Fruit fly (Drosophila melanogaster) S2 (cell line): Measurements from ENCODE around the gene cype.

Source experiments
- CG8478 ChIP-seq: fragments of >200 bp; optimal IDR thresholded peaks from 2 replicates; lab custom pipeline; 2018
- CTCF ChIP-seq, 2 experiments: fragments of >200 bp; optimal IDR thresholded peaks; 2 replicates each; lab custom pipeline; 2018

The cype gene

dm6 chr2L:5304367-5304766 lies 22.7 kb upstream of the cype start:
- TF ChIP-seq CG8478 (no peak), CTCF (optimal IDR thresholded peaks at IDR 0.05; lab: Kevin White, UChicago) (no peak)

dm6 chr2L:5305240-5305875 lies 21.7 kb upstream of the cype start:
- peak in 1 of 2 experiments; percentile 14 for TF ChIP-seq CTCF (optimal IDR thresholded peaks at IDR 0.05; lab: Kevin White, UChicago)
- no peak for TF ChIP-seq CG8478

DNA sequence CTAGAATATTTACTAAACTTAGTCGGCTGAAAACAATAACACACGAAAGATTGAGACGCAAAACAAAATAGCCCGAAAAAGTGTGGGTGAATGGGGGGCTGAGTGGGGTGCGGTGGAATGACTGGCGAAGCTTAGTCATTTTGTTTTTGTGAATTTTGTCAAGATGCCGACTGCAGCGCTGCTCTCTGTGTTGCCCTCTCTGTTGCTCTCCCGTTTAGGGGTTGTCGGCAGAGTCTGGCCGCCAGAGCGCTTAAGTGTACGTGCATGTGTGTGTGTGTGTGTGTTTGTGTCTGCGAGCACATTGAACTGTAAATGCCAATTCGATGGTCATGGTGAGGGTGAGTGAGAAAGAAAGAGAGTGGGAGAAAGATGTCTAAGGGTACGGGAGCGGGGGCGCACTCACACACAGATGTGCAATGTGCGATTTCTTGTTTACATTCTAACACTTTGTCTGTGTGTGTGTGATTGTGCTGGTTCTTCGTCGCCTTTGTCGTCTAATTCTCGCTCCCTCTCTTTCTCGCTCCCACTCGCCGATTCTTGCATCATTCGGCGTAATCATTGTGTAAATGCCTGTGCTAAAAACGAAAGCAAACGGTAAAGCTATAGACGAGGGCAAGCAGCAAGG lies 20.5 kb upstream of the cype start:
- TF ChIP-seq CTCF (optimal IDR thresholded peaks at IDR 0.05; lab: Kevin White, UChicago) = peak in 1 of 2 experiments; percentile 29
- TF ChIP-seq CG8478 = no peak

DNA sequence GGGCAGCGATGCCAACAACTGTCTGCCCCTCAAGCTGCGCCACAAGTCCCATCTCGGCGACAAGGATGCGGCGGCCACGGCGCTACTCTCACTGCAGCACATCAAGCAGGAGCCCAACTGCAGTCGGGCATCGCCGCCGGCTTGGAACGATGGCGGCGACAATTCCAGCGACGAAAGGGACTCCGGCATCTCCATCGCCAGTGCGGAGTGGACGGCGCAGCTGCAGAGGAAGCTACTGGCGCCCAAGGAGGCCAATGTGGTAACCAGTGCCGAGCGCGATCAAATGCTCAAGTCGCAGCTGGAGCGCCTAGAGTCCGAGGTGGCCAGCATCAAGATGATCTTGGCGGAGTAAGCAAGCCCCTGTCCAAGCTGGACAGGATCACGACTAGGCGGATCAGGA lies 17.7 kb upstream of the cype start:
- TF ChIP-seq CG8478 = no peak
- TF ChIP-seq CTCF (optimal IDR thresholded peaks at IDR 0.05; lab: Kevin White, UChicago) = no peak

DNA sequence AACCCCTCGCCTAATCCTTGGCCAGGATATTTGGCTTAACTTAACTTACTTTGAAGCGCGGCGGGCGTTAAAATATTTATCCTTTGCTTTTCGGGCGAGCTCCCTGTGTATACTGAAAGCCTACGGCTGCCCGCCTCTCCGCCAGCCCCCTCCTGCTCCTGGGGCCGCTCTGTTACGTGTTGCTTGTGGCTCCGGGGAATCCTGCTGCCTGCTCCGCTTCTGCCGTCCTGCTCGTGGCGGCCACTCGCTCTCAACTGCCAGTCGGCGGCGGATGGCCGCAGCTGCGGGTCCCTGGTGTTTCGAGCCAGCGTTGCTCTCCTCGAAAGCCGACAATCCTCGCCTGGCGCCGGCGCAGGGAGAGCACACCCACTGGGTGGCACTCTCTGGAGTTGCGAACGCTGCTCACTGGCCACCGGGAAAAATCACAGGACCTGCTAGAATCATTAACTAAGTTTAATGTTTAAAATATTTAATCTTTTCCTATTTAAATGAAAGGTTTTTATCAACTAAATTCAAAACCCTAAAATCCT lies 12.3 kb upstream of the cype start, which contains the start of gene CG14024:
Gene CG14024, minus strand, starts transcription at position 266 of the 530 bp plus-strand sequence.
- no peak for TF ChIP-seq CG8478
- TF ChIP-seq CTCF (optimal IDR thresholded peaks at IDR 0.05; lab: Kevin White, UChicago) = no peak

dm6 chr2L:5320063-5320462 lies 7.0 kb upstream of the cype start:
- TF ChIP-seq CG8478 (no peak), CTCF (optimal IDR thresholded peaks at IDR 0.05; lab: Kevin White, UChicago) (no peak)

- TF ChIP-seq CG8478 = no peak
- TF ChIP-seq CTCF (optimal IDR thresholded peaks at IDR 0.05; lab: Kevin White, UChicago) = no peak
Measured at dm6 chr2L:5321014-5321413, 6.0 kb upstream of the cype start.

DNA sequence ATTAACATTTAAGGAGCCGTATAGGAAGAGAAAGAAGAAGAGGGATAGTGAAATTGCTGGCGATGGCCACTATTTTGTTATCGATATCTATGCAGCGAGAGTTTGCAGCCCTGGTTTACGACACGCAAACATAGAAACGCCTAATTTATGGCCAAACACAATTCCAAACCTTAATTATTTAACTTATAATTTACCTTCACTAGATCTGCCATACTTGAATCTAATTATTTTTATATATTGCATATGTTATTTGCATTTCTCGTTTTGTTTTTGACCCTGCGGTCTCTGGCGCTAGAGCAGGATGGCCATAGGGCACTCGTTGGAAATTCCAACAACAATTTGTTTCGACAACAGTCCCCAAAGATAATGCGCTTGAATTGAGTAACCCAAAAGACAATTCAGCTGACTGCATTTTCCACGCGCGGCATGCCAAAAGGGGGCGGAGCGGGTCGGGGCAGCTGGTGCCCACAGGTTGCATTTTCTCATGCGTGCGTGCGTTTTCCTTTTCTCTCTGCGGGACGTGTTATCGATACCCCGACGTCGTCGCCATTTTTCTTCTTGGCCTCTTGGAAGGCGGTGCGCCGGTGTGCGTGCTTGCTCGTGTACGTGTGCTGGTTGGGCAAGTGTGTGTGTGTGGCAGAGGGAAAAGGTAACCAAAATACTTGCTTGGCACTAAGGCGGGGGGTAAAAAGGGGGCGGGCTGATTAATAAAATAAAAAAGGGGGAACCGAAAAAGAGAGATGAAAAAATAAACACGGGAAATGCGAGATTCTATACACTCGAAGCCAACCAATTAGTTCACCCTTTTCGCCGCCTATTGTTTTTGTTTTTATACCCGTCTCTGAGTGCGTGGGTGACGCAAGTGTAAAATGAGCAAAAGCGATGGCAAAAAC lies 1.8 kb upstream of the cype start:
- TF ChIP-seq CTCF (optimal IDR thresholded peaks at IDR 0.05; lab: Kevin White, UChicago) = no peak

DNA sequence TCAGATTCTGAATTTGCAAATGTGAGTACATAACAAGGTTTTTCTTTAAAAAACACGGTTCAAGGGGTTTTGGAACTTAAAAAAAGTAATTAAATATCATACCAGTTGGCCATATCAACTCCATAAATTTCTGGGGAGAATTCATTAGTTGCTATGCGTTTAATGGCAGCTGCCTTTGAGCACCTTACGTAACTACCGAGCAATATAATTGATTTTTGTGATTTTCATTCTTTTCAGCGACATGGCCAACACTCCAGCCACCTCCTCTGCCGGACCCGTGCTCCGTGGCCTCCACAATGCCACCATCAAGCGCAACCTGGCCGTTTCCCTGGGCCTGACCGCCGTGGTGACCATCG lies 217 bp downstream of the cype start:
- TF ChIP-seq CG8478 = no peak
- no peak for TF ChIP-seq CTCF (optimal IDR thresholded peaks at IDR 0.05; lab: Kevin White, UChicago)

- TF ChIP-seq CG8478 (no peak), CTCF (optimal IDR thresholded peaks at IDR 0.05; lab: Kevin White, UChicago) (peak; percentile 56 to 68)
Measured at dm6 chr2L:5328829-5329499, 1.9 kb downstream of the cype start, which contains the start of gene CG14022. Gene CG14022 (minus strand): TSS chr2L:5328879.

dm6 chr2L:5329557-5329956 lies 2.5 kb downstream of the cype start, which contains the start of gene TotM:
Gene TotM (plus strand): TSS chr2L:5329857.
- no peak for TF ChIP-seq CTCF (optimal IDR thresholded peaks at IDR 0.05; lab: Kevin White, UChicago)
- no peak for TF ChIP-seq CG8478

dm6 chr2L:5332574-5332973 lies 5.5 kb downstream of the cype start:
- TF ChIP-seq CG8478 (no peak), CTCF (optimal IDR thresholded peaks at IDR 0.05; lab: Kevin White, UChicago) (no peak)

dm6 chr2L:5337159-5337558 lies 10.1 kb downstream of the cype start:
- no peak for TF ChIP-seq CTCF (optimal IDR thresholded peaks at IDR 0.05; lab: Kevin White, UChicago)
- no peak for TF ChIP-seq CG8478

dm6 chr2L:5338024-5338720 lies 11.1 kb downstream of the cype start, which contains the start of gene fusl:
Gene fusl (minus strand): TSS chr2L:5338073.
- TF ChIP-seq CTCF (optimal IDR thresholded peaks at IDR 0.05; lab: Kevin White, UChicago) = no peak
- TF ChIP-seq CG8478 = no peak

DNA sequence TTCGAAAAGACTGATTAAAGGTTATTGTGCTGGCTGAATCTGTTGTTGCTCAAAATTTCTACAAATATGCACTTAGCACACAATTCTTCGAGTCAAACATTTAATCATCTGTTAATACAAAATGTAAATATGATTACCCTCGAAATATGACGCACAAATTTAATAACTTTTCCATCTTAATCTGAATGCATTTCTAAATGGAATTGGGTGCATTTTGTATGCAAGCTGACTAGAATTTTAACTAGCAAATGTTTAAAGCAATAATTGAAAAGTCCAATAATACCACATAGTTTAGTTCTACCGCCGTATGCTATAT lies 11.7 kb downstream of the cype start:
- TF ChIP-seq CG8478 (no peak), CTCF (optimal IDR thresholded peaks at IDR 0.05; lab: Kevin White, UChicago) (no peak)
